Worm (Caenorhabditis elegans) whole organism, L4/young adult: ENCODE data around the gene arc-1.

Experiments used
- W03F9.2 ChIP-seq: fragments of 150-350 bp; optimal IDR thresholded peaks from 2 replicates; lab custom pipeline; 2014; ENCODE audit warnings: missing biosample characterization, missing genetic modification characterization
- dao-5 ChIP-seq: sonication (generic microtip); optimal IDR thresholded peaks from 2 replicates; lab custom pipeline; 2016; ENCODE audit warnings: missing genotype, missing genetic modification characterization, moderate library complexity, missing compliant biosample characterization
- him-1 ChIP-seq: sonication (generic microtip); optimal IDR thresholded peaks from 2 replicates; lab custom pipeline; 2016; ENCODE audit warnings: missing genotype, missing genetic modification reagents, missing genetic modification characterization, missing compliant biosample characterization

Gene arc-1

ce11 chrII:9674678-9675077, at the start of gene arc-1:
Gene arc-1 (plus strand): TSS chrII:9674978.
- no peak for TF ChIP-seq him-1
- TF ChIP-seq W03F9.2 = no peak
- no peak for TF ChIP-seq dao-5 (tag; lab: Kevin White, UChicago)

- no peak for TF ChIP-seq him-1
- no peak for TF ChIP-seq dao-5 (tag; lab: Kevin White, UChicago)
- no peak for TF ChIP-seq W03F9.2
Measured at ce11 chrII:9625930-9626329, 48.8 kb upstream of the arc-1 start.

ce11 chrII:9636300-9636699, 38.5 kb upstream of the arc-1 start, which contains the start of gene ZK1307.7:
Gene ZK1307.7 (plus strand): TSS chrII:9636600.
- TF ChIP-seq W03F9.2 (no peak), dao-5 (tag; lab: Kevin White, UChicago) (no peak), him-1 (no peak)

- TF ChIP-seq W03F9.2 = no peak
Measured at ce11 chrII:9644438-9644837, 30.3 kb upstream of the arc-1 start, which contains the start of gene fzr-1. Gene fzr-1 (minus strand): TSS chrII:9644466.

ce11 chrII:9644940-9645634, 29.7 kb upstream of the arc-1 start:
- TF ChIP-seq dao-5 (tag; lab: Kevin White, UChicago) (no peak), W03F9.2 (peak; percentile 15), him-1 (no peak)

ce11 chrII:9646122-9646555, 28.6 kb upstream of the arc-1 start:
- TF ChIP-seq dao-5 (tag; lab: Kevin White, UChicago) (no peak), W03F9.2 (no peak), him-1 (no peak)

- TF ChIP-seq him-1 (no peak), dao-5 (tag; lab: Kevin White, UChicago) (no peak), W03F9.2 (no peak)
Measured at ce11 chrII:9646928-9647838, 27.6 kb upstream of the arc-1 start, which contains the start of gene sqv-8. Gene sqv-8 (plus strand): TSS chrII:9646978.

- TF ChIP-seq W03F9.2 = no peak
Measured at ce11 chrII:9649191-9649590, 25.6 kb upstream of the arc-1 start, which contains the start of gene ZK1307.9. Gene ZK1307.9 (plus strand): TSS chrII:9649491.

- TF ChIP-seq him-1 (no peak), dao-5 (tag; lab: Kevin White, UChicago) (no peak), W03F9.2 (no peak)
Measured at ce11 chrII:9651700-9652099, 23.1 kb upstream of the arc-1 start, which contains the start of gene ZK1307.4. Gene ZK1307.4 (minus strand): TSS chrII:9651800.

ce11 chrII:9652919-9653318, 21.9 kb upstream of the arc-1 start, which contains the start of gene ZK1307.3:
Gene ZK1307.3 (minus strand): TSS chrII:9653019.
- TF ChIP-seq him-1 (no peak), W03F9.2 (no peak), dao-5 (tag; lab: Kevin White, UChicago) (no peak)

ce11 chrII:9653679-9654078, 21.1 kb upstream of the arc-1 start, which contains the start of gene ZK1307.2:
Gene ZK1307.2 (minus strand): TSS chrII:9653952.
- no peak for TF ChIP-seq W03F9.2

ce11 chrII:9655530-9656139, 19.1 kb upstream of the arc-1 start, which contains the start of gene ZK1307.1:
Gene ZK1307.1 (minus strand): TSS chrII:9655580.
- TF ChIP-seq him-1 (no peak), dao-5 (tag; lab: Kevin White, UChicago) (no peak), W03F9.2 (no peak)

ce11 chrII:9656210-9656755, 18.5 kb upstream of the arc-1 start, which contains the start of gene gstk-1:
Gene gstk-1 (plus strand): TSS chrII:9656705.
- no peak for TF ChIP-seq W03F9.2
- TF ChIP-seq dao-5 (tag; lab: Kevin White, UChicago) = no peak
- no peak for TF ChIP-seq him-1

- TF ChIP-seq him-1 = no peak
- TF ChIP-seq W03F9.2 = no peak
- no peak for TF ChIP-seq dao-5 (tag; lab: Kevin White, UChicago)
Measured at ce11 chrII:9658915-9659314, 15.9 kb upstream of the arc-1 start, which contains the start of gene ZK1320.2. Gene ZK1320.2 (minus strand): TSS chrII:9659002.
